Fruit fly (Drosophila melanogaster): ENCODE measurements around the gene VhaAC39-2.

The VhaAC39-2 gene

dm6 chr3R:23117683-23118470 is 41.2 kb downstream of the VhaAC39-2 start, which contains the start of the genes Rassf and CenB1A (continued):
- TF ChIP-seq amos (GFP tag; IDR thresholded peaks at IDR 0.05; ENCODE audit: partially characterized antibody) (peak; percentile 27; the same call in 1 of the 2 replicates), eve (GFP tag; optimal IDR thresholded peaks at IDR 0.05) (no peak), CG7372 (GFP tag; IDR thresholded peaks at IDR 0.05) (peak; percentile 47; the same call in 1 of the 2 replicates), run (tag; optimal IDR thresholded peaks at IDR 0.05) (no peak), CG4617 (GFP tag; optimal IDR thresholded peaks at IDR 0.05; ENCODE audit: borderline replicate concordance) (peak; percentile 43), CG6683 (GFP tag; optimal IDR thresholded peaks at IDR 0.05) (no peak), Pdp1 (GFP tag; optimal IDR thresholded peaks at IDR 0.05) (peak; percentile 31 to 35), CG32767 (GFP tag; IDR thresholded peaks at IDR 0.05) (0 out of 2 replicates have a peak, but pooled peaks have one; percentile 32), seq (GFP tag; IDR thresholded peaks at IDR 0.05) (no peak), CG4404 (GFP tag; IDR thresholded peaks at IDR 0.05) (no peak), da (GFP tag; optimal IDR thresholded peaks at IDR 0.05) (peak; percentile 19), Max (GFP tag; optimal IDR thresholded peaks at IDR 0.05) (peak; percentile 34), knrl (GFP tag; IDR thresholded peaks at IDR 0.05; ENCODE audit: partially characterized antibody) (no peak), gfzf (GFP tag; optimal IDR thresholded peaks at IDR 0.05) (peak; percentile 84), CG10979 (tag; optimal IDR thresholded peaks at IDR 0.05) (peak; percentile 3), CG18476 (GFP tag; optimal IDR thresholded peaks at IDR 0.05) (peak; percentile 36), p53 (GFP tag; optimal IDR thresholded peaks at IDR 0.05) (no peak), CG17186 (GFP tag; optimal IDR thresholded peaks at IDR 0.05) (peak; percentile 38), D19A (tag; optimal IDR thresholded peaks at IDR 0.05) (no peak), Taf1 (GFP tag; IDR thresholded peaks at IDR 0.05) (0 out of 2 replicates have a peak, but pooled peaks have one; percentile 11), NFAT (GFP tag; IDR thresholded peaks at IDR 0.05) (peak; percentile 17; the same call in 1 of the 2 replicates), CG9609 (GFP tag; optimal IDR thresholded peaks at IDR 0.05) (peak; percentile 63), MBD-R2 (GFP tag; IDR thresholded peaks at IDR 0.05) (peak; percentile 86), CG12236 (GFP tag; optimal IDR thresholded peaks at IDR 0.05) (no peak), Scr (GFP tag; IDR thresholded peaks at IDR 0.05; ENCODE audit: partially characterized antibody) (peak; percentile 41), Aef1 (GFP tag; IDR thresholded peaks at IDR 0.05) (peak; percentile 52; the same call in 2 of the 3 replicates), sqz (GFP tag; optimal IDR thresholded peaks at IDR 0.05) (no peak), tgo (GFP tag; IDR thresholded peaks at IDR 0.05) (peak; percentile 36; the same call in 1 of the 3 replicates), zf30C (GFP tag; optimal IDR thresholded peaks at IDR 0.05) (no peak), BtbVII (GFP tag; optimal IDR thresholded peaks at IDR 0.05) (no peak), gcm (GFP tag; optimal IDR thresholded peaks at IDR 0.05) (peak; percentile 25), abd-A (tag; optimal IDR thresholded peaks at IDR 0.05) (no peak), CG13624 (GFP tag; optimal IDR thresholded peaks at IDR 0.05) (peak; percentile 64), CG30020 (tag; optimal IDR thresholded peaks at IDR 0.05) (peak; percentile 25), CG12659 (GFP tag; optimal IDR thresholded peaks at IDR 0.05) (peak; percentile 51), CG13123 (GFP tag; optimal IDR thresholded peaks at IDR 0.05) (no peak), Awh (GFP tag; IDR thresholded peaks at IDR 0.05) (no peak), CG12155 (GFP tag; optimal IDR thresholded peaks at IDR 0.05) (peak; percentile 23), Vsx1 (GFP tag; optimal IDR thresholded peaks at IDR 0.05) (no peak), CG13894 (tag; optimal IDR thresholded peaks at IDR 0.05) (no peak), CG4282 (GFP tag; optimal IDR thresholded peaks at IDR 0.05) (peak; percentile 23), CG8089 (GFP tag; optimal IDR thresholded peaks at IDR 0.05) (no peak), ewg (GFP tag; optimal IDR thresholded peaks at IDR 0.05) (no peak), fu2 (GFP tag; optimal IDR thresholded peaks at IDR 0.05) (peak; percentile 51), Rfx (GFP tag; IDR thresholded peaks at IDR 0.05) (peak; percentile 52), CG10565 (GFP tag; optimal IDR thresholded peaks at IDR 0.05) (no peak), CG7786 (GFP tag; optimal IDR thresholded peaks at IDR 0.05) (peak; percentile 29), sna (GFP tag; IDR thresholded peaks at IDR 0.05; ENCODE audit: partially characterized antibody) (peak; percentile 62)

All from whole organism, embryonic.